Fruit fly (Drosophila melanogaster) whole organism, embryonic: ENCODE measurements around the gene CG46460.

Experiments used
- Atf-2 ChIP-seq: fragments of 200-800 bp; sonication (Bioruptor generic); optimal IDR thresholded peaks from 2 replicates; lab custom pipeline; 2016; ENCODE audit warnings: missing biosample characterization, missing genetic modification characterization
- CG15514 ChIP-seq: fragments of 200-800 bp; sonication (Bioruptor generic); optimal IDR thresholded peaks from 3 replicates; lab custom pipeline; 2017; ENCODE audit warnings: missing biosample characterization, missing genetic modification characterization, mild to moderate bottlenecking, moderate library complexity, missing genetic modification reagents
- CG15601 ChIP-seq: fragments of 200-800 bp; sonication (Bioruptor generic); optimal IDR thresholded peaks from 3 replicates; lab custom pipeline; 2019; ENCODE audit warnings: missing biosample characterization, mild to moderate bottlenecking, missing genetic modification characterization, moderate library complexity
- CG1647 ChIP-seq: fragments of 200-800 bp; sonication (Bioruptor generic); optimal IDR thresholded peaks from 3 replicates; lab custom pipeline; 2016; ENCODE audit warnings: missing biosample characterization, missing genetic modification characterization
- CG17328 ChIP-seq: fragments of 200-800 bp; sonication (Bioruptor generic); IDR thresholded peaks from 2 replicates; pipeline ENCODE4 v1.3.6; 2022; ENCODE audit warnings: missing biosample characterization, missing genetic modification characterization
- CG1792 ChIP-seq: fragments of 200-800 bp; sonication (Bioruptor generic); optimal IDR thresholded peaks from 2 replicates; lab custom pipeline; 2016; ENCODE audit warnings: missing biosample characterization, missing genetic modification characterization
- CG3281 ChIP-seq: fragments of 200-800 bp; sonication (Bioruptor generic); optimal IDR thresholded peaks from 3 replicates; lab custom pipeline; 2017; ENCODE audit warnings: missing biosample characterization, mild to moderate bottlenecking, missing genetic modification characterization
- CG4424 ChIP-seq: fragments of 200-800 bp; sonication (Bioruptor generic); optimal IDR thresholded peaks from 3 replicates; lab custom pipeline; 2016; ENCODE audit warnings: missing biosample characterization, missing genetic modification characterization
- CG5953 ChIP-seq: fragments of 200-800 bp; sonication (Bioruptor generic); IDR thresholded peaks from 2 replicates; pipeline ENCODE4 v1.3.6; 2022; ENCODE audit warnings: missing biosample characterization, missing genetic modification characterization
- CG6175 ChIP-seq: fragments of 200-800 bp; sonication (Bioruptor generic); IDR thresholded peaks from 3 replicates; pipeline ENCODE4 v1.3.6; 2022; ENCODE audit warnings: missing biosample characterization, missing genetic modification characterization
- CG6654 ChIP-seq: fragments of 200-800 bp; sonication (Bioruptor generic); optimal IDR thresholded peaks from 2 replicates; lab custom pipeline; 2017; ENCODE audit warnings: missing biosample characterization, mild to moderate bottlenecking, missing genetic modification characterization
- CG6765 ChIP-seq: fragments of 200-800 bp; sonication (Bioruptor generic); optimal IDR thresholded peaks from 3 replicates; lab custom pipeline; 2017; ENCODE audit warnings: missing biosample characterization, mild to moderate bottlenecking, missing genetic modification characterization
- CG7372 ChIP-seq: fragments of 200-800 bp; sonication (Bioruptor generic); IDR thresholded peaks from 2 replicates; pipeline ENCODE4 v1.3.6; 2022; ENCODE audit warnings: missing biosample characterization, missing genetic modification characterization
- CG7556 ChIP-seq: fragments of 200-800 bp; sonication (Bioruptor generic); optimal IDR thresholded peaks from 2 replicates; lab custom pipeline; 2017; ENCODE audit warnings: missing biosample characterization, mild to moderate bottlenecking, missing genetic modification characterization
- CG7745 ChIP-seq: fragments of 200-800 bp; sonication (Bioruptor generic); optimal IDR thresholded peaks from 2 replicates; lab custom pipeline; 2018; ENCODE audit warnings: missing biosample characterization, mild to moderate bottlenecking, missing genetic modification characterization, moderate library complexity
- CG8478 ChIP-seq: fragments of >200 bp; optimal IDR thresholded peaks from 2 replicates; lab custom pipeline; 2018
- D19A ChIP-seq: fragments of 200-800 bp; optimal IDR thresholded peaks from 3 replicates; lab custom pipeline; 2019; ENCODE audit warnings: missing biosample characterization, mild to moderate bottlenecking, missing genetic modification characterization, moderate library complexity
- Deaf1 ChIP-seq: fragments of 200-800 bp; optimal IDR thresholded peaks from 3 replicates; lab custom pipeline; 2019; ENCODE audit warnings: missing biosample characterization, mild to moderate bottlenecking, missing genetic modification characterization, moderate library complexity
- Drgx ChIP-seq: fragments of 200-800 bp; sonication (Bioruptor generic); IDR thresholded peaks from 2 replicates; pipeline ENCODE4 v1.3.6; 2022; ENCODE audit warnings: missing biosample characterization, missing genetic modification characterization
- Gsc ChIP-seq: fragments of 200-800 bp; sonication (Bioruptor generic); IDR thresholded peaks from 2 replicates; pipeline ENCODE4 v1.3.6; 2022; ENCODE audit warnings: missing biosample characterization, missing genetic modification characterization
- Meics ChIP-seq: fragments of 200-800 bp; sonication (Bioruptor generic); optimal IDR thresholded peaks from 2 replicates; lab custom pipeline; 2017; ENCODE audit warnings: missing biosample characterization, mild to moderate bottlenecking, missing genetic modification characterization
- Nf-YA ChIP-seq: fragments of 200-800 bp; sonication (Bioruptor generic); IDR thresholded peaks from 2 replicates; pipeline ENCODE4 v1.3.6; 2022; ENCODE audit warnings: missing biosample characterization, missing genetic modification characterization
- Nf-YC ChIP-seq: fragments of 200-800 bp; optimal IDR thresholded peaks from 3 replicates; lab custom pipeline; 2019; ENCODE audit warnings: missing biosample characterization, mild to moderate bottlenecking, missing genetic modification characterization, moderate library complexity
- PHDP ChIP-seq: fragments of 200-800 bp; sonication (Bioruptor generic); optimal IDR thresholded peaks from 3 replicates; lab custom pipeline; 2018; ENCODE audit warnings: missing biosample characterization, mild to moderate bottlenecking, missing genetic modification characterization, moderate library complexity
- Ptx1 ChIP-seq: fragments of 200-800 bp; sonication (Bioruptor generic); IDR thresholded peaks from 2 replicates; pipeline ENCODE4 v1.3.6; 2022; ENCODE audit warnings: missing biosample characterization, missing genetic modification characterization
- Rx ChIP-seq: fragments of 200-800 bp; sonication (Bioruptor generic); IDR thresholded peaks from 2 replicates; pipeline ENCODE4 v1.3.6; 2022; ENCODE audit warnings: missing biosample characterization, missing genetic modification characterization
- Sin3A ChIP-seq: fragments of >200 bp; optimal IDR thresholded peaks from 2 replicates; lab custom pipeline; 2018
- Ssrp ChIP-seq: fragments of 200-800 bp; sonication (Bioruptor generic); optimal IDR thresholded peaks from 2 replicates; lab custom pipeline; 2018; ENCODE audit warnings: missing biosample characterization, mild to moderate bottlenecking, missing genetic modification characterization, moderate library complexity
- TFAM ChIP-seq: fragments of 200-800 bp; sonication (Bioruptor generic); optimal IDR thresholded peaks from 2 replicates; lab custom pipeline; 2017; ENCODE audit warnings: missing biosample characterization, missing genetic modification characterization, inconsistent platforms
- ase ChIP-seq: fragments of 200-800 bp; sonication (Bioruptor generic); IDR thresholded peaks from 3 replicates; pipeline ENCODE4 v1.3.6; 2022; ENCODE audit warnings: missing biosample characterization, missing genetic modification characterization
- cato ChIP-seq: fragments of 200-800 bp; sonication (Bioruptor generic); optimal IDR thresholded peaks from 2 replicates; lab custom pipeline; 2016; ENCODE audit warnings: missing biosample characterization, missing genetic modification characterization, borderline replicate concordance
- corto ChIP-seq: fragments of 200-800 bp; sonication (Bioruptor generic); optimal IDR thresholded peaks from 2 replicates; lab custom pipeline; 2016; ENCODE audit warnings: missing biosample characterization, mild to moderate bottlenecking, missing genetic modification characterization, moderate library complexity
- crc ChIP-seq: fragments of 200-800 bp; sonication (Bioruptor generic); optimal IDR thresholded peaks from 2 replicates; lab custom pipeline; 2016; ENCODE audit warnings: missing biosample characterization, missing genetic modification characterization
- dan ChIP-seq: fragments of 200-800 bp; sonication (Bioruptor generic); IDR thresholded peaks from 2 replicates; pipeline ENCODE4 v1.3.6; 2022; ENCODE audit warnings: missing biosample characterization, missing genetic modification characterization
- dmrt99B ChIP-seq: fragments of 200-800 bp; sonication (Bioruptor generic); optimal IDR thresholded peaks from 2 replicates; lab custom pipeline; 2018; ENCODE audit warnings: missing biosample characterization, mild to moderate bottlenecking, missing genetic modification characterization, moderate library complexity
- eve ChIP-seq, 2 experiments: fragments of >200 bp; optimal IDR thresholded peaks; 2 replicates each; lab custom pipeline; 2017; ENCODE audit warnings: missing biosample characterization in 2 of 2, missing genetic modification characterization in 2 of 2
- fd102C ChIP-seq: fragments of 200-800 bp; sonication (Bioruptor generic); optimal IDR thresholded peaks from 2 replicates; lab custom pipeline; 2018; ENCODE audit warnings: missing biosample characterization, mild to moderate bottlenecking, missing genetic modification characterization, moderate library complexity
- gcm ChIP-seq: fragments of 200-800 bp; sonication (Bioruptor generic); optimal IDR thresholded peaks from 2 replicates; lab custom pipeline; 2019; ENCODE audit warnings: missing biosample characterization, mild to moderate bottlenecking, missing genetic modification characterization, moderate library complexity
- gfzf ChIP-seq: fragments of 200-800 bp; sonication (Bioruptor generic); optimal IDR thresholded peaks from 2 replicates; lab custom pipeline; 2016; ENCODE audit warnings: missing biosample characterization, mild to moderate bottlenecking, missing genetic modification characterization, moderate library complexity
- kah ChIP-seq: fragments of 200-800 bp; sonication (Bioruptor generic); optimal IDR thresholded peaks from 2 replicates; lab custom pipeline; 2018; ENCODE audit warnings: missing biosample characterization, mild to moderate bottlenecking, missing genetic modification characterization
- klu ChIP-seq: fragments of 200-800 bp; sonication (Bioruptor generic); IDR thresholded peaks from 2 replicates; pipeline ENCODE4 v1.3.6; 2022; ENCODE audit warnings: missing biosample characterization, missing genetic modification characterization
- nau ChIP-seq: fragments of 200-800 bp; sonication (Bioruptor generic); optimal IDR thresholded peaks from 3 replicates; lab custom pipeline; 2017; ENCODE audit warnings: missing biosample characterization, mild to moderate bottlenecking, missing genetic modification characterization, missing genetic modification reagents
- nmo ChIP-seq: fragments of 200-800 bp; sonication (Bioruptor generic); optimal IDR thresholded peaks from 2 replicates; lab custom pipeline; 2018; ENCODE audit warnings: missing biosample characterization, mild to moderate bottlenecking, missing genetic modification characterization, moderate library complexity
- phol ChIP-seq: fragments of 200-800 bp; sonication (Bioruptor generic); optimal IDR thresholded peaks from 3 replicates; lab custom pipeline; 2018; ENCODE audit warnings: missing biosample characterization, mild to moderate bottlenecking, missing genetic modification characterization, moderate library complexity
- prd ChIP-seq, 3 experiments: fragments of >200 bp in 2 of 3; fragments of 200-800 bp in 1 of 3; sonication (Bioruptor generic) in 1 of 3; optimal IDR thresholded peaks in 2 of 3; IDR thresholded peaks in 1 of 3; 2 replicates in 2 of 3; 3 replicates in 1 of 3; pipeline versions ENCODE4 v1.3.6 to Lab custom; 2017 to 2022; ENCODE audit warnings: missing biosample characterization in 1 of 3, missing genetic modification characterization in 1 of 3
- sens ChIP-seq: fragments of 200-800 bp; sonication (Bioruptor generic); peaks from one replicate; lab custom pipeline; 2016; ENCODE audit warnings: missing biosample characterization, missing genetic modification characterization
- sisA ChIP-seq: fragments of 200-800 bp; sonication (Bioruptor generic); IDR thresholded peaks from 2 replicates; pipeline ENCODE4 v1.3.6; 2022; ENCODE audit warnings: missing biosample characterization, missing genetic modification characterization
- slbo ChIP-seq: fragments of 200-800 bp; sonication (Bioruptor generic); IDR thresholded peaks from 2 replicates; pipeline ENCODE4 v1.3.6; 2022; ENCODE audit warnings: missing biosample characterization, missing genetic modification characterization
- tin ChIP-seq: fragments of 200-800 bp; sonication (Bioruptor generic); optimal IDR thresholded peaks from 3 replicates; lab custom pipeline; 2016; ENCODE audit warnings: missing biosample characterization, missing genetic modification characterization
- twi ChIP-seq: fragments of 200-800 bp; optimal IDR thresholded peaks from 2 replicates; lab custom pipeline; 2019; ENCODE audit warnings: missing biosample characterization, mild to moderate bottlenecking, missing genetic modification characterization, moderate library complexity
- unpg ChIP-seq: fragments of 200-800 bp; sonication (Bioruptor generic); optimal IDR thresholded peaks from 3 replicates; lab custom pipeline; 2018; ENCODE audit warnings: missing biosample characterization, mild to moderate bottlenecking, missing genetic modification characterization, moderate library complexity

The CG46460 gene

DNA sequence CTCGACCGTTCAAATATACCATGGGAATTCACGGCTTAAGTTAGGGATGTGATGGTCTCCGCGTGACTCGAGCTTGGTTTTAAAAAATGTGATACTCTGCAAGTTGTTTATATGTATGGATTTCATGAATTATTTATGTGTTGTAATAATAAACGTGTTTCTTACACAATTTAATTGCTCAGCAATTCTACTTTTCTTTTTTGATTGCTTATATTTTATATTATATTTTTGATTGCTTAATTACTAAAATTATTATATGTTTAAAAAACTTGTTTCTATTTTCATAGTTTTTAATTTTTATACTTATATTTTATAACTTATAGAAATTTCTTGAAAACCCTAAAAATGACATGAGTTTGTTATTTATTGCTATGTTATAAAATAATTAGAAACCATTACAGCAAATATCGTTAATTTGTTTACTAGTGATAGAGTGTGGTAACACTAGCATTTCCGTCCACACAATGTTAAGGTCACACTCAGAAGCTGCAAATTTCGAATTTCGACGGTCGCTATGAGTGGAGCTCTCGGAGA, 27.3 kb upstream of the CG46460 start, which contains the start of the genes ago and CG1265 (continued):
- TF ChIP-seq prd (optimal IDR thresholded peaks at IDR 0.05; lab: Kevin White, UChicago) (no peak), prd (GFP tag; IDR thresholded peaks at IDR 0.05; lab: Robert Waterston, UW) (peak; percentile 42; the same call in 1 of the 3 replicates), kah (GFP tag; lab: Kevin White, UChicago) (no peak), Rx (GFP tag; lab: Robert Waterston, UW) (no peak), phol (peak; percentile 51), CG15514 (no peak), CG6654 (GFP tag; lab: Kevin White, UChicago) (no peak), CG6175 (no peak), dan (no peak), CG15601 (tag; lab: Kevin White, UChicago) (peak; percentile 46), sisA (GFP tag; lab: Robert Waterston, UW) (peak; percentile 42), twi (peak; percentile 11), nau (no peak), TFAM (GFP tag; lab: Kevin White, UChicago) (no peak), Drgx (GFP tag; lab: Robert Waterston, UW) (peak; percentile 25; the same call in 1 of the 2 replicates), corto (GFP tag; lab: Kevin White, UChicago) (no peak), Meics (GFP tag; lab: Kevin White, UChicago) (peak; percentile 55), Atf-2 (GFP tag; lab: Kevin White, UChicago) (no peak), unpg (peak; percentile 7), dmrt99B (tag; lab: Kevin White, UChicago) (no peak), Ptx1 (GFP tag; lab: Robert Waterston, UW) (peak; percentile 43), eve (GFP tag; optimal IDR thresholded peaks at IDR 0.05; lab: Kevin White, UChicago) (no peak), PHDP (tag; lab: Kevin White, UChicago) (no peak), D19A (tag; lab: Kevin White, UChicago) (peak; percentile 62), slbo (GFP tag; lab: Robert Waterston, UW) (peak; percentile 67), CG8478 (lab: Kevin White, UChicago) (no peak), Deaf1 (tag; lab: Kevin White, UChicago) (no peak), CG7556 (GFP tag; lab: Kevin White, UChicago) (peak; percentile 23), CG7372 (GFP tag; lab: Robert Waterston, UW) (peak; percentile 46), CG1792 (GFP tag; lab: Kevin White, UChicago) (no peak), CG6765 (GFP tag; lab: Kevin White, UChicago) (no peak), klu (GFP tag; lab: Robert Waterston, UW) (peak; percentile 16; the same call in 1 of the 2 replicates), Nf-YA (GFP tag; lab: Robert Waterston, UW) (no peak), gcm (GFP tag; lab: Kevin White, UChicago) (no peak), CG4424 (GFP tag; lab: Kevin White, UChicago) (no peak), Sin3A (lab: Kevin White, UChicago) (no peak), CG17328 (GFP tag; lab: Robert Waterston, UW) (no peak; the same call in 1 of the 2 replicates), crc (GFP tag; lab: Kevin White, UChicago) (no peak), ase (no peak), Gsc (no peak), nmo (GFP tag; lab: Kevin White, UChicago) (peak; percentile 73), CG5953 (GFP tag; lab: Robert Waterston, UW) (no peak), cato (GFP tag; lab: Kevin White, UChicago) (no peak), Nf-YC (tag; lab: Kevin White, UChicago) (peak; percentile 62), sens (peak; percentile 52), gfzf (GFP tag; lab: Kevin White, UChicago) (peak; percentile 73), CG3281 (peak; percentile 40), CG7745 (no peak), CG1647 (GFP tag; lab: Kevin White, UChicago) (no peak), Ssrp (tag; lab: Kevin White, UChicago) (peak; percentile 48), tin (GFP tag; lab: Kevin White, UChicago) (peak; percentile 37), fd102C (GFP tag; lab: Kevin White, UChicago) (no peak)
